Worm (Caenorhabditis elegans): Measurements from ENCODE around the gene F46G10.1.

DNA sequence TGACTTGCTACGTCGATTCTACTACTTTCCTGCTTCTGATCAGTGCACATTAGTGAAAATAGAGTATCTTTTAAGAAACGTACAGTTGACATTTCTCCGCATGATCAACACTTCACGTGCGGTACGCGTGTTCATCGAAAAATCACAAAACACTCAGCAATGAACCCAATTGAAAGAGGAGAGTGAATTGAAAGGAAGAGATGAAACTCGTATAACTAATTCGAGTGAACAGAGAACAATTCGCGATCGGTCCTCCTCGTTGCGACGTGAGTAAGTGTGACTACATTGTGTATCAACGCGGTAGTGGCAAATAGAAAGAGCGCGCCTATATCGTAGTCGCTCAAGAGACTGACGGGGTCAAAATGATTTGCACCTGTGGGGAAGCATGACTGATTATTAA, 42.0 kb upstream of the F46G10.1 start:
- TF ChIP-seq med-1 (GFP tag; optimal IDR thresholded peaks at IDR 0.05; ENCODE audit: insufficient read depth) = no peak
- TF ChIP-seq flt-1 (GFP tag; IDR thresholded peaks at IDR 0.05) = no peak
- no peak for TF ChIP-seq ref-1 (GFP tag; conservative IDR thresholded peaks at IDR 0.05)
